Worm (Caenorhabditis elegans) whole organism, L4/young adult: ENCODE results near the gene tag-307.

Experiments
- W03F9.2 ChIP-seq: fragments of 150-350 bp; optimal IDR thresholded peaks from 2 replicates; lab custom pipeline; 2014; ENCODE audit warnings: missing biosample characterization, missing genetic modification characterization
- dao-5 ChIP-seq: sonication (generic microtip); optimal IDR thresholded peaks from 2 replicates; lab custom pipeline; 2016; ENCODE audit warnings: missing genotype, missing genetic modification characterization, moderate library complexity, missing compliant biosample characterization
- him-1 ChIP-seq: sonication (generic microtip); optimal IDR thresholded peaks from 2 replicates; lab custom pipeline; 2016; ENCODE audit warnings: missing genotype, missing genetic modification reagents, missing genetic modification characterization, missing compliant biosample characterization

Gene tag-307

ce11 chrIII:7838907-7839642, 18.0 kb downstream of the tag-307 start, which contains the start of gene ceh-23:
TSS of gene ceh-23 (plus strand) at chrIII:7839592.
- TF ChIP-seq W03F9.2 (no peak), him-1 (tag; lab: Kevin White, UChicago) (no peak), dao-5 (tag; lab: Kevin White, UChicago) (no peak)

ce11 chrIII:7837567-7837966, 19.5 kb downstream of the tag-307 start:
- no peak for TF ChIP-seq him-1 (tag; lab: Kevin White, UChicago)
- TF ChIP-seq dao-5 (tag; lab: Kevin White, UChicago), result no peak
- TF ChIP-seq W03F9.2, result no peak

ce11 chrIII:7835684-7836083, 21.4 kb downstream of the tag-307 start:
- TF ChIP-seq W03F9.2 (no peak), dao-5 (tag; lab: Kevin White, UChicago) (no peak), him-1 (tag; lab: Kevin White, UChicago) (no peak)

- TF ChIP-seq W03F9.2, result no peak
- no peak for TF ChIP-seq dao-5 (tag; lab: Kevin White, UChicago)
- TF ChIP-seq him-1 (tag; lab: Kevin White, UChicago), result no peak
Measured at ce11 chrIII:7834848-7835247, 22.2 kb downstream of the tag-307 start.

- no peak for TF ChIP-seq W03F9.2
- no peak for TF ChIP-seq him-1 (tag; lab: Kevin White, UChicago)
- TF ChIP-seq dao-5 (tag; lab: Kevin White, UChicago), result no peak
Measured at ce11 chrIII:7832473-7832872, 24.6 kb downstream of the tag-307 start.

- TF ChIP-seq W03F9.2 (peak; percentile 50), him-1 (tag; lab: Kevin White, UChicago) (no peak), dao-5 (tag; lab: Kevin White, UChicago) (no peak)
Measured at ce11 chrIII:7828576-7829461, 28.2 kb downstream of the tag-307 start, which contains the start of the genes egl-45 and kcmf-1. TSS of gene egl-45 (minus strand) at chrIII:7828626. TSS of gene kcmf-1 (plus strand) at chrIII:7829411.

- TF ChIP-seq dao-5 (tag; lab: Kevin White, UChicago), result no peak
- TF ChIP-seq him-1 (tag; lab: Kevin White, UChicago), result no peak
- no peak for TF ChIP-seq W03F9.2
Measured at ce11 chrIII:7824041-7824440, 33.0 kb downstream of the tag-307 start.

- no peak for TF ChIP-seq W03F9.2
- no peak for TF ChIP-seq dao-5 (tag; lab: Kevin White, UChicago)
- no peak for TF ChIP-seq him-1 (tag; lab: Kevin White, UChicago)
Measured at ce11 chrIII:7823285-7823684, 33.8 kb downstream of the tag-307 start.

- TF ChIP-seq dao-5 (tag; lab: Kevin White, UChicago) (no peak), W03F9.2 (no peak)
Measured at ce11 chrIII:7819866-7820265, 37.2 kb downstream of the tag-307 start.

ce11 chrIII:7818965-7819364, 38.1 kb downstream of the tag-307 start:
- TF ChIP-seq dao-5 (tag; lab: Kevin White, UChicago) (no peak), him-1 (tag; lab: Kevin White, UChicago) (no peak)

ce11 chrIII:7816463-7816862, 40.6 kb downstream of the tag-307 start:
- TF ChIP-seq W03F9.2 (no peak), him-1 (tag; lab: Kevin White, UChicago) (no peak), dao-5 (tag; lab: Kevin White, UChicago) (no peak)

- TF ChIP-seq W03F9.2 (no peak), dao-5 (tag; lab: Kevin White, UChicago) (no peak), him-1 (tag; lab: Kevin White, UChicago) (no peak)
Measured at ce11 chrIII:7815571-7816348, 41.3 kb downstream of the tag-307 start.

- no peak for TF ChIP-seq him-1 (tag; lab: Kevin White, UChicago)
- no peak for TF ChIP-seq dao-5 (tag; lab: Kevin White, UChicago)
- no peak for TF ChIP-seq W03F9.2
Measured at ce11 chrIII:7815056-7815366, 42.0 kb downstream of the tag-307 start.
